Worm (Caenorhabditis elegans): ENCODE results near the gene ttr-39.

DNA sequence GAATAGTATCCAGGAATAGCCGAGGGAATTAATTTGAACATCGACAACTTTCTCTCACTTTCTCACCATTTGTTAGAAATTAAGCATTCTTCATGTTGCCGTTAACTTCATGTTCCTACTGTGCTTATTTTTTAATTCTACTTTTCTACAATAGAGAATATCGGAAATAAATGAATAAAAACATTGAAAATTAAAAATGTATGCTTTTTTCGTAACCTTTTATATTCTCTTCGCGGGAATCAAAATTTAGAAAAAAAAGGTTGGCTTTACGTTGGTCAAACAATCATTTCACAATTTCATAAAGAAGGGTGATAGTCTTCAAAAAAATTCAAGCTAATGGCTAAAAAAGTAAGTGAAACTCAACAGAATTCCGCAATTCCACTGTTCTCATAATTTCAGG lies 13.8 kb downstream of the ttr-39 start, which contains the start of gene W01B6.5:
- TF ChIP-seq ceh-19 (GFP tag; optimal IDR thresholded peaks at IDR 0.05), result no peak
- no peak for TF ChIP-seq ahr-1 (tag; optimal IDR thresholded peaks at IDR 0.05)
- no peak for TF ChIP-seq K02D7.2 (tag; optimal IDR thresholded peaks at IDR 0.05)
- no peak for TF ChIP-seq T23F11.4 (GFP tag; optimal IDR thresholded peaks at IDR 0.05)
- TF ChIP-seq rnt-1 (tag; optimal IDR thresholded peaks at IDR 0.05), result no peak
- TF ChIP-seq ceh-22 (tag; optimal IDR thresholded peaks at IDR 0.05), result no peak
- no peak for TF ChIP-seq dmd-4 (tag; optimal IDR thresholded peaks at IDR 0.05; ENCODE audit: borderline replicate concordance)
